Fruit fly (Drosophila melanogaster) Kc167 (cell line): ENCODE measurements around the gene Sirt6.

Experiments
- Myc ChIP-seq: fragments of >200 bp; optimal IDR thresholded peaks from 2 replicates; lab custom pipeline; 2017; ENCODE audit warnings: missing external identifiers
- Sin3A ChIP-seq: fragments of >200 bp; optimal IDR thresholded peaks from 2 replicates; lab custom pipeline; 2018; ENCODE audit warnings: missing external identifiers
- h ChIP-seq: fragments of >200 bp; optimal IDR thresholded peaks from 3 replicates; lab custom pipeline; 2018; ENCODE audit warnings: missing external identifiers
- insv ChIP-seq: fragments of >200 bp; optimal IDR thresholded peaks from 3 replicates; lab custom pipeline; 2018; ENCODE audit warnings: missing external identifiers
- psq ChIP-seq: fragments of >200 bp; optimal IDR thresholded peaks from 2 replicates; lab custom pipeline; 2017; ENCODE audit warnings: missing external identifiers
- ttk ChIP-seq: sonication (Bioruptor generic); optimal IDR thresholded peaks from 2 replicates; lab custom pipeline; 2017; ENCODE audit warnings: missing external identifiers

Sirt6 gene

DNA sequence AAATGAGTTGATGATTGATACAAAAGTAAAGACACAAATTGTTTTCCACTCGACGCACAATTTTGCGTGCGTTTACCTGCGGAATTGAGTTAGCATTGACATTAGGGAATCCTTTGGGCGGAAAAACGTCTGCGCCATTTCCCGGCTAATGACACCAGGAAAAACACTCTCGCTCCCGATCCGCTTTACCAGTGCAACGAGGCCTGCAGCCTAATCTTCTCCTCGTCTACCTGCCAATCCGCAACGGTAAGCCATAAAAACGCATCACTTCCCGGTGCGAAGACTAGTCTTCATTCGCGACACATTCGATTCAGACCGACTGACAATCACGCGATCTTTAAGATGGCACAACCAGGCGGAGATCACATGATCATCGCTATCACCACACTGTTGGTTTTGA is 39.2 kb downstream of the Sirt6 start, which contains the start of gene CG12420:
Gene CG12420, plus strand, starts transcription at position 283 of the 400 bp plus-strand sequence.
- TF ChIP-seq h (lab: Kevin White, UChicago) (no peak), Myc (lab: Kevin White, UChicago) (no peak), ttk (lab: Kevin White, UChicago) (no peak), psq (lab: Kevin White, UChicago) (no peak), insv (lab: Kevin White, UChicago) (no peak), Sin3A (lab: Kevin White, UChicago) (no peak)

dm6 chr3R:10217998-10218397 is 43.7 kb downstream of the Sirt6 start:
- TF ChIP-seq insv (lab: Kevin White, UChicago) (no peak), psq (lab: Kevin White, UChicago) (no peak), Myc (lab: Kevin White, UChicago) (no peak), ttk (lab: Kevin White, UChicago) (no peak), Sin3A (lab: Kevin White, UChicago) (no peak), h (lab: Kevin White, UChicago) (no peak)

dm6 chr3R:10213430-10213829 is 48.2 kb downstream of the Sirt6 start:
- no peak for TF ChIP-seq Myc (lab: Kevin White, UChicago)

dm6 chr3R:10212799-10213198 is 48.9 kb downstream of the Sirt6 start, which contains the start of gene Timp:
Gene Timp (minus strand): TSS chr3R:10213007.
- TF ChIP-seq Sin3A (lab: Kevin White, UChicago), result no peak
- no peak for TF ChIP-seq h (lab: Kevin White, UChicago)
- no peak for TF ChIP-seq insv (lab: Kevin White, UChicago)
- TF ChIP-seq psq (lab: Kevin White, UChicago), result no peak
- TF ChIP-seq ttk (lab: Kevin White, UChicago), result no peak
- TF ChIP-seq Myc (lab: Kevin White, UChicago), result no peak

- TF ChIP-seq Sin3A (lab: Kevin White, UChicago), result no peak
- TF ChIP-seq psq (lab: Kevin White, UChicago), result no peak
- no peak for TF ChIP-seq h (lab: Kevin White, UChicago)
Observed at dm6 chr3R:10206740-10207139, 54.9 kb downstream of the Sirt6 start.
